Worm (Caenorhabditis elegans) whole organism, L1 larva: ENCODE measurements around the gene F25G6.1.

Experiments used
- aly-2 ChIP-seq: fragments of 150-350 bp; optimal IDR thresholded peaks from 2 replicates; lab custom pipeline; 2014; ENCODE audit warnings: missing biosample characterization, missing genetic modification characterization
- lin-35 ChIP-seq, 2 experiments: fragments of 150-350 bp; optimal IDR thresholded peaks; 2 replicates each; lab custom pipeline; 2014; ENCODE audit warnings: missing biosample characterization in 2 of 2, missing genetic modification characterization in 2 of 2, missing genetic modification reagents in 2 of 2
- mab-9 ChIP-seq: fragments of 200-800 bp; sonication (Bioruptor generic); IDR thresholded peaks from 2 replicates; pipeline ENCODE4 v1.3.6; 2022; ENCODE audit warnings: missing genetic modification reagents, missing genetic modification characterization, missing compliant biosample characterization
- nhr-84 ChIP-seq: sonication (generic microtip); optimal IDR thresholded peaks from 2 replicates; lab custom pipeline; 2017; ENCODE audit warnings: missing biosample characterization, missing genetic modification characterization
- rnt-1 ChIP-seq: sonication (generic microtip); optimal IDR thresholded peaks from 2 replicates; lab custom pipeline; 2016; ENCODE audit warnings: mild to moderate bottlenecking, missing genetic modification characterization, moderate library complexity, missing compliant biosample characterization
- snu-23 ChIP-seq: sonication (generic microtip); optimal IDR thresholded peaks from 2 replicates; lab custom pipeline; 2016; ENCODE audit warnings: missing genetic modification characterization, missing compliant biosample characterization
- unc-62 ChIP-seq: fragments of 150-350 bp; optimal IDR thresholded peaks from 2 replicates; lab custom pipeline; 2014; ENCODE audit warnings: missing biosample characterization, missing genetic modification reagents, missing genetic modification characterization

- TF ChIP-seq nhr-84 (tag; lab: Kevin White, UChicago): no peak
- TF ChIP-seq unc-62 (GFP tag; lab: Kevin White, UChicago): no peak
- TF ChIP-seq mab-9 (GFP tag; lab: Robert Waterston, UW): no peak
- TF ChIP-seq rnt-1: no peak
- TF ChIP-seq aly-2: no peak
- no peak for TF ChIP-seq snu-23
- no peak for TF ChIP-seq lin-35 (GFP tag; optimal IDR thresholded peaks at IDR 0.05; lab: Kevin White, UChicago)
Measured at ce11 chrV:8555955-8556354, 18.9 kb upstream of the F25G6.1 start.
